Worm (Caenorhabditis elegans): Measurements from ENCODE around the gene T04F3.5.

ce11 chrV:11809935-11810334 is 49.5 kb downstream of the T04F3.5 start:
- TF ChIP-seq him-1 (tag; optimal IDR thresholded peaks at IDR 0.05) (no peak), W03F9.2 (tag; optimal IDR thresholded peaks at IDR 0.05) (no peak), dao-5 (tag; optimal IDR thresholded peaks at IDR 0.05) (no peak)

Measured in whole organism, L4/young adult.